Worm (Caenorhabditis elegans): Measurements from ENCODE around the gene F11C1.4.

Gene F11C1.4

ce11 chrX:13021446-13021845 lies 44.6 kb downstream of the F11C1.4 start (continued):
- TF ChIP-seq T26A5.8 (tag; optimal IDR thresholded peaks at IDR 0.05) (no peak), dpl-1 (GFP tag; optimal IDR thresholded peaks at IDR 0.05) (no peak)
